Worm (Caenorhabditis elegans) whole organism, young adult: ENCODE measurements around the gene Y42G9A.3.
"Not testable (repeated sequence)": the region's sequence is repeated elsewhere in the genome, so short reads cannot be mapped to it uniquely, and the experiment has no call there.

Experiments used
- D2030.7 ChIP-seq: fragments of 200-800 bp; sonication (Bioruptor generic); IDR thresholded peaks from 2 replicates; pipeline ENCODE4 v1.3.6; 2022; ENCODE audit warnings: missing genetic modification reagents, missing genetic modification characterization, missing compliant biosample characterization
- F33H1.4 ChIP-seq: fragments of 200-800 bp; sonication (Bioruptor generic); IDR thresholded peaks from 2 replicates; pipeline ENCODE4 v1.3.6; 2022; ENCODE audit warnings: missing genetic modification reagents, missing genetic modification characterization, missing compliant biosample characterization
- ama-1 ChIP-seq, 3 experiments: fragments of 150-350 bp in 1 of 3; sonication (generic microtip) in 2 of 3; optimal IDR thresholded peaks; 2 replicates each; lab custom pipeline; 2014 to 2018; ENCODE audit warnings: missing biosample characterization in 2 of 3, missing genetic modification characterization in 2 of 3, missing genetic modification reagents in 2 of 3
- aptf-3 ChIP-seq: fragments of 200-800 bp; sonication (Bioruptor generic); IDR thresholded peaks from 2 replicates; pipeline ENCODE4 v1.3.6; 2022; ENCODE audit warnings: missing genetic modification characterization, missing compliant biosample characterization
- pha-4 ChIP-seq: fragments of 150-350 bp; sonication (generic microtip); optimal IDR thresholded peaks from 2 replicates; lab custom pipeline; 2014; ENCODE audit warnings: missing biosample characterization, missing genetic modification reagents, missing genetic modification characterization

DNA sequence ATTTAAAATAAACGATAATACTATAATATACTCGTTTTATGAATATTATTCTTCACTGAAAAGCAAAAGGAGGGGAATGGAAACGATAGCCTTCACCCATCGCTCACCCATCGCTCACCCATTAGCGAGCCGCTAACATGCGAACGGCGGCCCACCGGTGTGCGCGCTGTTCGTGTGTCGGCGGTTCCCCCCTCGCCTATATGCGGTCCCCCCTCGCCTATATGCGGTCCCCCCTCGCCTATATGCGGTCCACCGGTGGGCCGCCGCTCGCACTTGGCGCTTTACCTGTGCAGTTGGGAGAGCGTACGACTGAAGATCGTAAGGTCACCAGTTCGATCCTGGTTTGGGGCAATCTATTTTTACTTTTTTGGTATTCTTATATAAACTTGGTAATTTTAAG is 7.1 kb downstream of the Y42G9A.3 start:
- TF ChIP-seq ama-1 (optimal IDR thresholded peaks at IDR 0.05; lab: Kevin White, UChicago); ama-1 (GFP tag; optimal IDR thresholded peaks at IDR 0.05; lab: Kevin White, UChicago); D2030.7; pha-4; aptf-3 (GFP tag; lab: Robert Waterston, UW); F33H1.4 (GFP tag; lab: Robert Waterston, UW): not testable (repeated sequence)
